Worm (Caenorhabditis elegans) whole organism, L4 larva: Measurements from ENCODE around the gene ucp-4.

Experiments
- F37D6.2 ChIP-seq: sonication (generic microtip); optimal IDR thresholded peaks from 2 replicates; lab custom pipeline; 2016; ENCODE audit warnings: mild to moderate bottlenecking, missing genetic modification characterization, missing compliant biosample characterization
- R02D3.7 ChIP-seq: fragments of 150-350 bp; sonication (generic microtip); optimal IDR thresholded peaks from 3 replicates; lab custom pipeline; 2014; ENCODE audit warnings: missing biosample characterization, missing genetic modification characterization
- T20F7.1 ChIP-seq: fragments of 200-800 bp; sonication (Bioruptor generic); optimal IDR thresholded peaks from 2 replicates; lab custom pipeline; 2018; ENCODE audit warnings: mild to moderate bottlenecking, missing genetic modification characterization, missing compliant biosample characterization
- Y105C5A.15 ChIP-seq: fragments of 200-800 bp; sonication (Bioruptor generic); IDR thresholded peaks from 2 replicates; pipeline ENCODE4 v1.3.6; 2022; ENCODE audit warnings: missing genetic modification characterization, missing compliant biosample characterization
- Y48G9A.11 ChIP-seq: fragments of 200-800 bp; sonication (Bioruptor generic); IDR thresholded peaks from 2 replicates; pipeline ENCODE4 v1.3.6; 2022; ENCODE audit warnings: missing genetic modification reagents, missing genetic modification characterization, missing compliant biosample characterization
- ZK337.2 ChIP-seq: fragments of 200-800 bp; sonication (Bioruptor generic); IDR thresholded peaks from 2 replicates; pipeline ENCODE4 v1.3.6; 2022; ENCODE audit warnings: missing genetic modification reagents, missing genetic modification characterization, missing compliant biosample characterization
- ama-1 ChIP-seq: fragments of 150-350 bp; optimal IDR thresholded peaks from 2 replicates; lab custom pipeline; 2014; ENCODE audit warnings: inconsistent platforms, mixed read lengths
- attf-4 ChIP-seq: sonication (generic microtip); optimal IDR thresholded peaks from 3 replicates; lab custom pipeline; 2017; ENCODE audit warnings: missing biosample characterization, missing genetic modification characterization
- ceh-32 ChIP-seq: sonication (generic microtip); optimal IDR thresholded peaks from 2 replicates; lab custom pipeline; 2016; ENCODE audit warnings: mild to moderate bottlenecking, missing genetic modification characterization, missing compliant biosample characterization; ENCODE audit not compliant: poor library complexity
- ceh-44 ChIP-seq: fragments of 200-800 bp; sonication (Bioruptor generic); IDR thresholded peaks from 2 replicates; pipeline ENCODE4 v1.3.6; 2022; ENCODE audit warnings: missing genetic modification reagents, missing genetic modification characterization, missing compliant biosample characterization
- ceh-62 ChIP-seq: sonication (generic microtip); optimal IDR thresholded peaks from 2 replicates; lab custom pipeline; 2017; ENCODE audit warnings: missing biosample characterization, missing genetic modification characterization
- ces-1 ChIP-seq: fragments of 150-350 bp; sonication (generic microtip); optimal IDR thresholded peaks from 4 replicates; lab custom pipeline; 2014; ENCODE audit warnings: missing biosample characterization, missing genetic modification reagents, missing genetic modification characterization
- cey-2 ChIP-seq: sonication (generic microtip); optimal IDR thresholded peaks from 3 replicates; lab custom pipeline; 2017; ENCODE audit warnings: missing genetic modification characterization, mild to moderate bottlenecking, missing compliant biosample characterization, antibody characterized with exemption, borderline replicate concordance; ENCODE audit not compliant: insufficient read depth
- daf-16 ChIP-seq, 3 experiments: sonication (generic microtip); optimal IDR thresholded peaks; 2 replicates each; lab custom pipeline; 2016 to 2017; ENCODE audit warnings: missing genetic modification characterization in 3 of 3, missing genetic modification reagents in 3 of 3, mild to moderate bottlenecking in 2 of 3, missing compliant biosample characterization in 2 of 3, missing biosample characterization in 1 of 3, moderate library complexity in 1 of 3
- daf-19 ChIP-seq: fragments of 200-800 bp; sonication (Bioruptor generic); conservative IDR thresholded peaks from 2 replicates; pipeline ENCODE4 v1.3.6; 2022; ENCODE audit warnings: missing genetic modification characterization, missing compliant biosample characterization
- dmd-9 ChIP-seq: fragments of 200-800 bp; sonication (Bioruptor generic); IDR thresholded peaks from 2 replicates; pipeline ENCODE4 v1.3.6; 2022; ENCODE audit warnings: missing genetic modification reagents, missing genetic modification characterization, missing compliant biosample characterization
- dpl-1 ChIP-seq: fragments of 150-350 bp; optimal IDR thresholded peaks from 2 replicates; lab custom pipeline; 2014; ENCODE audit warnings: missing biosample characterization, missing genetic modification reagents, missing genetic modification characterization
- egl-27 ChIP-seq: sonication (generic microtip); optimal IDR thresholded peaks from 3 replicates; lab custom pipeline; 2017; ENCODE audit warnings: missing biosample characterization, missing genetic modification reagents, missing genetic modification characterization
- egl-43 ChIP-seq: fragments of 200-800 bp; sonication (Bioruptor generic); IDR thresholded peaks from 2 replicates; pipeline ENCODE4 v1.3.6; 2022; ENCODE audit warnings: missing genetic modification reagents, missing genetic modification characterization, missing compliant biosample characterization
- hmg-1.1 ChIP-seq: fragments of 200-800 bp; sonication (Bioruptor generic); IDR thresholded peaks from 2 replicates; pipeline ENCODE4 v1.3.6; 2022; ENCODE audit warnings: missing genetic modification reagents, missing genetic modification characterization, missing compliant biosample characterization
- lin-1 ChIP-seq: fragments of 200-800 bp; sonication (Bioruptor generic); IDR thresholded peaks from 2 replicates; pipeline ENCODE4 v1.3.6; 2022; ENCODE audit warnings: missing genetic modification reagents, missing genetic modification characterization, missing compliant biosample characterization
- lin-15B ChIP-seq: fragments of 150-350 bp; sonication (generic microtip); optimal IDR thresholded peaks from 3 replicates; lab custom pipeline; 2014; ENCODE audit warnings: missing biosample characterization, missing genetic modification characterization
- lsy-2 ChIP-seq, 2 experiments: fragments of 150-350 bp in 1 of 2; sonication (generic microtip) in 1 of 2; optimal IDR thresholded peaks; 2 replicates each; lab custom pipeline; 2014 to 2017; ENCODE audit warnings: missing biosample characterization in 2 of 2, missing genetic modification characterization in 2 of 2
- madf-5 ChIP-seq, 2 experiments: fragments of 200-800 bp; sonication (Bioruptor generic); IDR thresholded peaks; 2 replicates each; pipeline ENCODE4 v1.3.6; 2022; ENCODE audit warnings: missing compliant biosample characterization in 2 of 2, missing genetic modification characterization in 2 of 2
- madf-9 ChIP-seq: fragments of 200-800 bp; sonication (Bioruptor generic); conservative IDR thresholded peaks from 2 replicates; pipeline ENCODE4 v1.3.6; 2022; ENCODE audit warnings: missing genetic modification reagents, missing genetic modification characterization, missing compliant biosample characterization
- mdt-29 ChIP-seq: fragments of 200-800 bp; sonication (Bioruptor generic); IDR thresholded peaks from 2 replicates; pipeline ENCODE4 v1.3.6; 2022; ENCODE audit warnings: missing genetic modification reagents, missing genetic modification characterization, missing compliant biosample characterization
- nhr-11 ChIP-seq: fragments of 150-350 bp; optimal IDR thresholded peaks from 2 replicates; lab custom pipeline; 2014; ENCODE audit warnings: missing biosample characterization, missing genetic modification characterization
- nhr-237 ChIP-seq: sonication (generic microtip); optimal IDR thresholded peaks from 2 replicates; lab custom pipeline; 2017; ENCODE audit warnings: missing biosample characterization, missing genetic modification characterization
- nhr-25 ChIP-seq: sonication (generic microtip); optimal IDR thresholded peaks from 2 replicates; lab custom pipeline; 2017; ENCODE audit warnings: missing genetic modification characterization, mild to moderate bottlenecking, missing compliant biosample characterization, antibody characterized with exemption, moderate library complexity, borderline replicate concordance; ENCODE audit not compliant: insufficient read depth
- nhr-41 ChIP-seq: fragments of 200-800 bp; sonication (Bioruptor generic); IDR thresholded peaks from 2 replicates; pipeline ENCODE4 v1.3.6; 2022; ENCODE audit warnings: missing genetic modification reagents, missing genetic modification characterization, missing compliant biosample characterization
- nhr-48 ChIP-seq: sonication (generic microtip); optimal IDR thresholded peaks from 2 replicates; lab custom pipeline; 2016; ENCODE audit warnings: mild to moderate bottlenecking, missing genetic modification characterization, missing compliant biosample characterization
- rbr-2 ChIP-seq: sonication (generic microtip); optimal IDR thresholded peaks from 2 replicates; lab custom pipeline; 2016; ENCODE audit warnings: missing genotype, missing genetic modification characterization, missing compliant biosample characterization
- saeg-2 ChIP-seq: fragments of 200-800 bp; sonication (Bioruptor generic); IDR thresholded peaks from 2 replicates; pipeline ENCODE4 v1.3.6; 2022; ENCODE audit warnings: missing genetic modification reagents, missing genetic modification characterization, missing compliant biosample characterization
- sdz-12 ChIP-seq: fragments of 200-800 bp; sonication (Bioruptor generic); optimal IDR thresholded peaks from 2 replicates; lab custom pipeline; 2018; ENCODE audit warnings: mild to moderate bottlenecking, missing genetic modification characterization, missing compliant biosample characterization
- set-16 ChIP-seq: fragments of 200-800 bp; sonication (Bioruptor generic); IDR thresholded peaks from 2 replicates; pipeline ENCODE4 v1.3.6; 2022; ENCODE audit warnings: missing genetic modification reagents, missing genetic modification characterization, missing compliant biosample characterization
- skn-1 ChIP-seq: fragments of 150-350 bp; optimal IDR thresholded peaks from 2 replicates; lab custom pipeline; 2014; ENCODE audit warnings: missing biosample characterization, missing genetic modification characterization
- spr-3 ChIP-seq: fragments of 200-800 bp; sonication (Bioruptor generic); optimal IDR thresholded peaks from 2 replicates; lab custom pipeline; 2018; ENCODE audit warnings: mild to moderate bottlenecking, missing genetic modification characterization, missing compliant biosample characterization
- unc-62 ChIP-seq, 3 experiments: fragments of 150-350 bp in 1 of 3; sonication (generic microtip); optimal IDR thresholded peaks in 2 of 3; peaks in 1 of 3; 1 replicate in 1 of 3; 2 replicates in 2 of 3; lab custom pipeline; 2014 to 2017; ENCODE audit warnings: missing biosample characterization in 3 of 3, missing genetic modification characterization in 3 of 3, missing genetic modification reagents in 3 of 3, missing genotype in 1 of 3
- vab-7 ChIP-seq: fragments of 200-800 bp; sonication (Bioruptor generic); IDR thresholded peaks from 2 replicates; pipeline ENCODE4 v1.3.6; 2022; ENCODE audit warnings: missing genetic modification reagents, missing genetic modification characterization, missing compliant biosample characterization
- zfp-2 ChIP-seq: sonication (generic microtip); optimal IDR thresholded peaks from 2 replicates; lab custom pipeline; 2016; ENCODE audit warnings: mild to moderate bottlenecking, missing genetic modification characterization, missing compliant biosample characterization
- zip-2 ChIP-seq: fragments of 150-350 bp; optimal IDR thresholded peaks from 2 replicates; lab custom pipeline; 2014; ENCODE audit warnings: missing biosample characterization, missing genetic modification characterization
- ztf-11 ChIP-seq: fragments of 150-350 bp; optimal IDR thresholded peaks from 2 replicates; lab custom pipeline; 2014; ENCODE audit warnings: missing biosample characterization, missing genetic modification characterization

Gene ucp-4

ce11 chrV:9293359-9293758 lies 40.7 kb upstream of the ucp-4 start:
- TF ChIP-seq set-16 (GFP tag; lab: Robert Waterston, UW) (peak; percentile 98), rbr-2 (peak; percentile 43), daf-19 (GFP tag; lab: Robert Waterston, UW) (no peak), F37D6.2 (tag; lab: Kevin White, UChicago) (no peak), sdz-12 (no peak), dmd-9 (GFP tag; lab: Robert Waterston, UW) (no peak), ZK337.2 (GFP tag; lab: Robert Waterston, UW) (no peak), madf-5 (GFP tag; IDR thresholded peaks at IDR 0.05; lab: Robert Waterston, UW) (peak in 1 of 2 experiments; percentile 62; a peak in 1 of 4 replicates), hmg-1.1 (peak; percentile 33; the same call in 1 of the 2 replicates), nhr-237 (no peak), T20F7.1 (no peak), egl-43 (GFP tag; lab: Robert Waterston, UW) (peak; percentile 86), vab-7 (GFP tag; lab: Robert Waterston, UW) (0 out of 2 replicates have a peak, but pooled peaks have one; percentile 5), saeg-2 (GFP tag; lab: Robert Waterston, UW) (no peak), mdt-29 (GFP tag; lab: Robert Waterston, UW) (no peak), ces-1 (no peak), skn-1 (tag; lab: Kevin White, UChicago) (no peak)

- TF ChIP-seq unc-62 (GFP tag; optimal IDR thresholded peaks at IDR 0.05 in 1 of 2; lab: Kevin White, UChicago) (peak in 1 of 2 experiments; percentile 87), unc-62 (tag; optimal IDR thresholded peaks at IDR 0.05; lab: Kevin White, UChicago) (no peak), nhr-25 (tag; lab: Kevin White, UChicago) (no peak)
These were observed 38.5 kb upstream of the ucp-4 start for ce11 chrV:9295581-9295980.

DNA sequence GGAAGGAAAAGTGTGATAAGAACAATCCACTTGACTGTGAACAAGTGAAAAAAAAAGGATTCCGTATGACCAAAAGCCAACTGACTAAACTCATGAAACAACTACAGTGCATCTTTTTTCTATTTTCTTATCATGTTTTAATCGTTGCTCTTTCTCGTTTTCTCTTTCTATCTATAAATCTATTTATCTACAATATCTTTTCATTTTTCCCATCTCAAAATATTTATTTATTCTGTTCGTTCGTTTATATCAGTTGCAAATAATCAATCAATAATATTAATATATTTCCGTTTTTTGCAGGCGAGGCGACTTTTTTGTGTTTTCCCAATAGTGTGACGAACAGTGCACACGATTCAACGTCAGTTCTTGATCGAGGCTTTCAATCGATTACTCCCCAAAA lies 36.8 kb upstream of the ucp-4 start, which contains the start of gene F44A2.5:
Gene F44A2.5 (plus strand): TSS at position 301 of the 400 bp plus-strand sequence.
- TF ChIP-seq lin-1 (GFP tag; lab: Robert Waterston, UW): no peak
- no peak for TF ChIP-seq vab-7 (GFP tag; lab: Robert Waterston, UW)
- no peak for TF ChIP-seq zfp-2 (tag; lab: Kevin White, UChicago)
- no peak for TF ChIP-seq ceh-32 (tag; lab: Kevin White, UChicago)
- no peak for TF ChIP-seq ceh-62 (tag; lab: Kevin White, UChicago)
- no peak for TF ChIP-seq spr-3 (GFP tag; lab: Kevin White, UChicago)
- no peak for TF ChIP-seq unc-62 (GFP tag; optimal IDR thresholded peaks at IDR 0.05 in 1 of 2; lab: Kevin White, UChicago)
- TF ChIP-seq unc-62 (tag; optimal IDR thresholded peaks at IDR 0.05; lab: Kevin White, UChicago): no peak
- TF ChIP-seq zip-2 (tag; lab: Kevin White, UChicago): no peak
- TF ChIP-seq lsy-2 (tag; optimal IDR thresholded peaks at IDR 0.05; lab: Kevin White, UChicago): no peak
- TF ChIP-seq Y105C5A.15 (GFP tag; lab: Robert Waterston, UW): no peak
- TF ChIP-seq, all 104 proteins: peak for 0

ce11 chrV:9303026-9303425 lies 31.1 kb upstream of the ucp-4 start, which contains the start of gene nhr-39:
TSS of gene nhr-39 (plus strand) at chrV:9303326.
- TF ChIP-seq nhr-48 (tag; lab: Kevin White, UChicago): no peak
- no peak for TF ChIP-seq set-16 (GFP tag; lab: Robert Waterston, UW)
- no peak for TF ChIP-seq egl-27 (tag; lab: Kevin White, UChicago)
- no peak for TF ChIP-seq daf-16 (GFP tag; optimal IDR thresholded peaks at IDR 0.05; lab: Kevin White, UChicago)
- no peak for TF ChIP-seq daf-16 (tag; optimal IDR thresholded peaks at IDR 0.05; lab: Kevin White, UChicago)
- no peak for TF ChIP-seq lin-15B (tag; lab: Kevin White, UChicago)
- TF ChIP-seq ama-1 (lab: Kevin White, UChicago): no peak
- no peak for TF ChIP-seq R02D3.7 (tag; lab: Kevin White, UChicago)
- no peak for TF ChIP-seq nhr-11 (tag; lab: Kevin White, UChicago)
- TF ChIP-seq dpl-1 (GFP tag; lab: Kevin White, UChicago): no peak
- no peak for TF ChIP-seq ceh-44 (GFP tag; lab: Robert Waterston, UW)
- TF ChIP-seq nhr-41 (GFP tag; lab: Robert Waterston, UW): no peak
- TF ChIP-seq cey-2: no peak
- TF ChIP-seq madf-9 (GFP tag; lab: Robert Waterston, UW): no peak
- no peak for TF ChIP-seq unc-62 (GFP tag; optimal IDR thresholded peaks at IDR 0.05 in 1 of 2; lab: Kevin White, UChicago)
- no peak for TF ChIP-seq unc-62 (tag; optimal IDR thresholded peaks at IDR 0.05; lab: Kevin White, UChicago)
- no peak for TF ChIP-seq ztf-11 (tag; lab: Kevin White, UChicago)
- no peak for TF ChIP-seq Y48G9A.11 (GFP tag; lab: Robert Waterston, UW)
- no peak for TF ChIP-seq sdz-12
- no peak for TF ChIP-seq attf-4 (tag; lab: Kevin White, UChicago)
